Worm (Caenorhabditis elegans) whole organism, L4/young adult: ENCODE measurements around the gene iffb-1.

Experiments used
- W03F9.2 ChIP-seq: fragments of 150-350 bp; optimal IDR thresholded peaks from 2 replicates; lab custom pipeline; 2014; ENCODE audit warnings: missing biosample characterization, missing genetic modification characterization
- dao-5 ChIP-seq: sonication (generic microtip); optimal IDR thresholded peaks from 2 replicates; lab custom pipeline; 2016; ENCODE audit warnings: missing genotype, missing genetic modification characterization, moderate library complexity, missing compliant biosample characterization
- him-1 ChIP-seq: sonication (generic microtip); optimal IDR thresholded peaks from 2 replicates; lab custom pipeline; 2016; ENCODE audit warnings: missing genotype, missing genetic modification reagents, missing genetic modification characterization, missing compliant biosample characterization

iffb-1 gene

DNA sequence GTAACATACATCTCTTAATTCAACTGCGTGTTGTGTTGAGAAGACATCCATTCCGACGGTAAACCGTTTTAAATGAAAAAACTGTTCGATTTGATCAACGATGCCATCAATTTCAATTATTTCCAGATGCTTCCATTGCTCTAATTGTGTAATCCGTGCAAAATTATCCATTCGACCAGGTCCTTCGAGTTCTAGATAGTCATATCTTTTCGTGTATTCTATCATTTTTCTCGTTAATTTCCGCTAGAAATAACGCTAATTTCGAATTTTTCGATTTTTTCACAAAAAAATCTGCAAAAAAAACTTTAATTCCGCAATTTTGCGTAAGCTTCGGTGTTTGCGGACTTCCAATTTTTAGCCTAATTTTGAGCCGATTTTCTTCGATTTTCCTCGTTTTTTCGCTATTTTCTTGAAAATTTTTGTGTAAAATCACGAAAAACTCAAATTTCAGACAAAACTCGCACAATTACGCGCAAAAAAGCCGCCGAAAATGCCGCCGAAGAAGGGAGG, at the start of gene iffb-1, which contains the start of gene fbxa-66:
iffb-1 (plus strand) TSS at position 452 of the 510 bp plus-strand sequence.
fbxa-66 (minus strand) TSS at position 51 of the 510 bp plus-strand sequence.
- TF ChIP-seq W03F9.2 (tag; lab: Kevin White, UChicago) (no peak), dao-5 (no peak), him-1 (tag; lab: Kevin White, UChicago) (no peak)

DNA sequence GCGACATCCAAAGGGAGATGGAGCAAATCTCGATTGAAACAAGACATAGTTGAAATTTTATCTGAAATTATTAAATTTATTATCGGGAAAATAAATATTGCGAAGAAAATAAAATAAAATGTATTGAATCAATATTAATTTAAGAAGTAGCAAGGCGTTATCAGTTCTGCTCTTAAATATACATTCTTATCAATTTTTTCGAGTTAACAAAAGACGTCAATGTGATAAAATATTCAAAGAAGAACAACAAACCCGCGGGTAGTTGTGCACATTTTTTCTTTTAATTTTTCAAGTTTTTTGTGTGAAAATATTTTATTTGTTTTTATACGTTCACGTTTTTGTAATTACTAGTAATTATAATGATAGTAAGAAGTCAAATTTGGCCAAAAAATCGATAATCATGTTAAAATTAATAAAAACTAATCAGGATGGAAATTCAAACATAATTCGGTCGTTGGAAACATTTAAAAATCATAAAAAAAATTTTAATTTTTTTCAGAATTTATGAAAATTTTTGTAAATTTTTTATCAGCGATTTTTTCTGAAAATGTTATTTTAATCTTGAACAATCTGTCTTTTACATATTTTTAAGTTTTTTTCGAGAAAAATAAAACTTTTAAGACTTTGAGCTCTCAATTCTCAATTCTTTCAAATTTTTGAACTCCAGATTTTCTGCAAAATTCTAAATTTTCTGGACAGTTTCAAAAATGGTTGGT, 48.1 kb upstream of the iffb-1 start, which contains the start of gene fbxa-9:
fbxa-9 (plus strand) TSS at position 666 of the 716 bp plus-strand sequence.
- no peak for TF ChIP-seq W03F9.2 (tag; lab: Kevin White, UChicago)
- no peak for TF ChIP-seq him-1 (tag; lab: Kevin White, UChicago)
- no peak for TF ChIP-seq dao-5

DNA sequence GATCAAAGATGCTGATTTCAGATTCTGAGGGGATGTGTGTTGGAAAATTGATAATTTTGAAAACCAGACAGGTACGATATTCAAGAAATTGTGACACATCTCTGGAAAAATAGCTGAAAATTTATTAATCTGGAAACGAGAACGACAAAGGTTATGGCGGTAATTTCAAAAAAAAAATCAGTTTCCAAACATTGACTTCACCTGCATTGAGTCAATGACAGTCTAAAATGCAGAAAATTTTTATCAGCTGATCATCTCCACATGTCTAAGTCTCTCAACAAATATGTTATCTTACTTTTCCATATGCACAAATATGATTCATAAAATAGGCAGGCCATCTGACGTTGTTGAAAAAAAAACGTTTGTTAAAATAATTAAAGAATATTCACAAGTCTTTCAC, 42.2 kb upstream of the iffb-1 start, which contains the start of gene fbxa-48:
fbxa-48 (minus strand) TSS at position 101 of the 400 bp plus-strand sequence.
- TF ChIP-seq him-1 (tag; lab: Kevin White, UChicago) (no peak), dao-5 (no peak)

DNA sequence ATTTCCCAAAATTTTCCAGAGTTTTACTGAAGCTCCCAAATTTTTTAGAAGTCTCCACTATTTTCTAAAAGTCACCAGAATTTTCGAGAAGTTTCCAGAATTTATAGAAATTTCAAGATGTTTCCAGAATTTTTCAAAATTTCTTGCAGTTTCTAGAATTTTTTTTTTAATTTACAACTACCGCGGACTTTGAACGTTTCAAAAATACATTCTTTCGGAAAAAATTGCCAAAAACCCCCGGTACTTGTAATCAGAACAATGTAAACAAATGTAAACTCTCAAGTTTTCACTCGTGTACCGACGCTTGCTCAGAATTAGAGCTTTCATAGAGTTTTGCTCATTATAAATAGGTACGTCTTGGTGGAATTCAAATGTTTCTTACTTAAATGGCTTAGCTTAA, 41.5 kb upstream of the iffb-1 start, which contains the start of gene fbxa-39:
fbxa-39 (plus strand) TSS at position 301 of the 400 bp plus-strand sequence.
- TF ChIP-seq dao-5 (no peak), him-1 (tag; lab: Kevin White, UChicago) (no peak), W03F9.2 (tag; lab: Kevin White, UChicago) (no peak)

DNA sequence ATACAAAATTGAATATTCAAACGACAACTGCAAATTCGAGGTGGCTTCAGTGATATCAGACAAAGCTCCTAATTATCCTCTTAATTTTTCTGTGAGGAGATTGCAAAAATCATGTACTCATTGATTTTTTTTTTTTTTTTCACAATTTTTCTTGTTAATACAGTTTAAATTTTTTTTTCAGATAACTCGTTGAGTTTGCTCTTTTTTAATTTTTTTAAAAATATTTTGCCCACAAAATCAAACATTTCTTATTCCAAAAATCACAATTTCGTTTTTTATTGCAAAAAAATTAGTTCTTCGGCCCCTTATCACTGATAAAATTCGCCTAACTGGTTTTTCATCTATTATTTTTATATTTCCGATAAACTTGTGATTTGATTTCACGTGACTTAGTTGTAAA, 37.4 kb upstream of the iffb-1 start, which contains the start of gene Y54F10BM.21:
Y54F10BM.21 (plus strand) TSS at position 301 of the 400 bp plus-strand sequence.
- TF ChIP-seq W03F9.2 (tag; lab: Kevin White, UChicago) (no peak), him-1 (tag; lab: Kevin White, UChicago) (no peak), dao-5 (no peak)

DNA sequence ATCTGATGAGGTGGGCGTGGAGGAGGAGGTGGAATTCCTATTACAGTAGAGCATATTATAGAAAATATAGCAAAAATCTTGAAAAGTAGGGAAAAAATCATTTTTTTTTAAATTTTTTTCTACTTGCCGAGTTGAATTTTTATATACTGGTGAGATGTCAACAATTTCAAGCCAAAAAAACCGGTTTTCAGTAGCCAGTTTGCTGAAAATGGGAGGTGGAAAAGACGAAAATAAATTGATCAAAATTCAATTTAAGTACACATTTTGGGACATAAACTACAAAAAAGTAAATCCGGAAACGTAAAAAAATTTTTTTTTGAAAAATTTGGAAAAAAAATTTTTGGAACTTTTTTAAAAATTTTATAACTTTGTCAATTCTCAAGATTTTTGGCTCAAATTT, 34.8 kb upstream of the iffb-1 start, which contains the start of gene Y54F10BM.23:
Y54F10BM.23 (minus strand) TSS at position 101 of the 400 bp plus-strand sequence.
- no peak for TF ChIP-seq W03F9.2 (tag; lab: Kevin White, UChicago)
- no peak for TF ChIP-seq him-1 (tag; lab: Kevin White, UChicago)
- TF ChIP-seq dao-5: no peak

DNA sequence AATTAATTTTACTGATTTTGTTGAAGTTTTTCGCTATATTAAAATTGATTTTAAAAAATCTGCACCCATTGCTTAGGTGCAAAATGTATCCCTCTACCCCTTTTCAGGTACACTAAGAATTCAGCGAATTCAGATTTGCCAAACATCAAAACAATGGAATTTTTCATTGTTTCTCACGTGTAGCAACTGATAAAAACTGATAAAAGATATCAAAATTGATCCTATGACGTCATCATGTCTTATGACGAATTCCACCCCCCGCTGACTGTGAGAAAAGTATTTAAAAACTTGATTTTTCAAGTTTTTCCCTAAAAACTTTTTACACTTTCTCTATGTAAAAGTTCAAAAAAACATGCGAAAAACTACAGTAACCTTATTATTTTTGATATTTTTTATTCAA, 33.7 kb upstream of the iffb-1 start, which contains the start of gene Y54F10BM.22:
Y54F10BM.22 (plus strand) TSS at position 331 of the 400 bp plus-strand sequence.
- TF ChIP-seq W03F9.2 (tag; lab: Kevin White, UChicago) (no peak), dao-5 (no peak), him-1 (tag; lab: Kevin White, UChicago) (no peak)

DNA sequence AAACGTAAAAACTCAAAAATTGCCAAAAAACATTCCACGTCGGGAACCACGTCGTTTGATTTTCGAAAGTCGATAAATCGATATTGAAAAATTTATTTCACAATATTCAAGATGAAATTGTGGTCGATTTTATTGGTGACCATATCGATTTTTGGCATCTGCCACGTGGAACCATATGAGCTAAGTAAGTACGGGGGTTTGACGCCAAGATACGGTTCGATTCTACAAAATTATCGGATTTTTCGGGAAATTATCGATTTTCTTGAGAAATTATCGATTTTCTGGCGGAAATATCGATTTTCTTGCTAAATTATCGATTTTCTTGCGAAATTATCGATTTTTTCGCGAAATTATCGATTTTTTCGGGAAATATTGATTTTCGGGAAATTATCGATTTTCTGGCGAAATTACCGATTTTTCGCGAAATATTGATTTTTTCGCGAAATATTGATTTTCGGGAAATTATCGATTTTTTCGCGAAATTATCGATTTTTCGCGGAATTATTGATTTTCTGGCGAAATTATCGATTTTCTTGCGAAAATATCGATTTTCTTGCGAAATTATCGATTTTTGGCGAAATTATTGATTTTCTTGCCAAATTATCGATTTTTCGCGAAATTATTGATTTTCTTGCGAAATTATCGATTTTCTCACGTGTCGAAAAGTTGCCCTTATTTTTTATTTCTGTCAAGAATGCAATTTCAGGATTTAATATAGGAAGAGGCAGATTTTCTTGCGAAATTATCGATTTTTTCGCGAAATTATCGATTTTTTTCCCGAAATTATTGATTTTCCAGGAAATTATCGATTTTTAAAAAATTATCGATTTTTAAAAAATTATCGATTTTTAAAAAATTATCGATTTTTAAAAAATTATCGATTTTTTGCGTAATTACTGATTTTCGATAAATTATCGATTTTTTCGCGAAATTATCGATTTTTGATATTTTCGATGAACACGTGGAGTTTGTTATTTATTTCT, 32.0 kb upstream of the iffb-1 start, which contains the start of gene Y54F10BM.3:
Y54F10BM.3 (plus strand) TSS at position 51 of the 983 bp plus-strand sequence.
- no peak for TF ChIP-seq dao-5
- no peak for TF ChIP-seq him-1 (tag; lab: Kevin White, UChicago)
- no peak for TF ChIP-seq W03F9.2 (tag; lab: Kevin White, UChicago)

DNA sequence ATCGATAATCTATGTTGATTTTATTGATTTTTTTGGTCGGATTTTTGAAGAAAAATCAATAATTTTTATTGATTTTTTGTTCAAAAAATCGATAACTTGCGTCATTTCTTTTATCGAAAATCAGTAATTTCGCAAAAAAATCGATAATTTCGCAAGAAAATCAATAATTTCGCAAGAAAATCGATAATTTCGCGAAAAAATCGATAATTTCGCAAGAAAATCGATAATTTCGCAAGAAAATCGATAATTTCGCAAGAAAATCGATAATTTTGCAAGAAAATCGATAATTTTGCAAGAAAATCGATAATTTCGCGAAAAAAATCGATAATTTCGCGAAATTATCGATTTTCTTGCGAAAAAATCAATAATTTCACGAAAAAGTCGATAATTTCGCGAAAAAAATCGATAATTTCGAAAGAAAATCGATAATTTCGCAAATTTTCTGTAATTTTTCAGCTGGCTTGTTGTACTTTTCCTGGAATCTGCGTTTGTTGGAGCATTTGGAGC, 30.8 kb upstream of the iffb-1 start:
- TF ChIP-seq him-1 (tag; lab: Kevin White, UChicago) (no peak), W03F9.2 (tag; lab: Kevin White, UChicago) (no peak), dao-5 (no peak)

DNA sequence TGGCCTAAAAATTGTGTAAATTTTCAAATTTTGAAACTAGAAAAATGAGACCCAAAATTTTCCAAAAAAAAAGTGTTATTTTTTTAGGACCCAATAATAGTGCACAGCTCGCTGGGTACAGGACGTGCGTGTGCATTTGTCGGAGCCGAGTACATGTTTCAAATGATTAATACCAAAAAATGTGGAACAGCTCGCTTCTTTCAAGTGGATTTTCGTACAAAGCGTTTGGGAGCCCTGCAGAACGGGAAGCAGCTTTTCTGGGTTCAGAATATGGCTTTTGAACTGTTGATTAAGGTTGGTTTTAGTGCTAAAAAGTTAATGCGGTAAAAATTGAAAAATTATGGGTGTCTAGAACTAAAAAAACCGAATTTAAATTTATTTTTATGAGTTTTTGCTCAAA, 26.0 kb upstream of the iffb-1 start:
- TF ChIP-seq W03F9.2 (tag; lab: Kevin White, UChicago) (no peak), him-1 (tag; lab: Kevin White, UChicago) (no peak), dao-5 (no peak)

DNA sequence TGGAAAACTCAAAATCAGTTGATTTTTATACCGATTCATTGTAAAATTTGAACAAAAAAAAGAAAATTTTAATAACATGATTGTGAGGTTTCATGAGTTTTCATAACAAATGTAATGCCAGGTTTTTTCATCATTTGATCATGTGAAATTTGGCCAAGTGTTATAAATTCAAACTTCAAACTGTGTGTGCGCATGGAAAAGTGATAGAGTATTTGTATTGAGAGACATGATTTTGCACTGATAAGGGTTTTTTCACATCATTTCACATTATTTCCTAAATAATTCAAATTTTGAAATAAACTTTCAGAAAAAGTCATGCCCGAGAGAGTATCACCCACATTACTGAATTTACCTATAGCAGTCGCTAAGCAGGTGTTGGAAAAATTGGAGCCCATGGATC, 23.1 kb upstream of the iffb-1 start, which contains the start of gene fbxa-219:
fbxa-219 (plus strand) TSS at position 277 of the 400 bp plus-strand sequence.
- TF ChIP-seq dao-5 (no peak), him-1 (tag; lab: Kevin White, UChicago) (no peak), W03F9.2 (tag; lab: Kevin White, UChicago) (no peak)

DNA sequence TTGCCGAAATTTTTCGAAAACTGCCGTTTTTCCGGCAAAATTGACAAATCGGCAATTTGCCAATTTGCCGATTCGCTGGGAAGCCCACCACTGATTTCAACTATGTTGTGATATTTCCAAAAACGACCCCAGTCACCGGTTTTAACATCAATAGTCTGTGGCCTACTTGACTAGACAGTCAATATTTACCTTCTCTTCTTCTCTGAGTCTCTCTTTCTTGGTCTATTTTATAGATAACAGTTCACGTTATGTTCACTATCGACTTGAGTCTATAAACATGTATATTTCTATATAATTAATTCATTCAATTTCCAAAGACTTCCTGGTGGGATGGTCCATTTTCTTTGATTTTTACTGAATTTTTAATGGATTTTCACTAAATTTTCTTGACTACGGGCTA, 19.5 kb upstream of the iffb-1 start:
- no peak for TF ChIP-seq dao-5
- TF ChIP-seq W03F9.2 (tag; lab: Kevin White, UChicago): no peak
- no peak for TF ChIP-seq him-1 (tag; lab: Kevin White, UChicago)

DNA sequence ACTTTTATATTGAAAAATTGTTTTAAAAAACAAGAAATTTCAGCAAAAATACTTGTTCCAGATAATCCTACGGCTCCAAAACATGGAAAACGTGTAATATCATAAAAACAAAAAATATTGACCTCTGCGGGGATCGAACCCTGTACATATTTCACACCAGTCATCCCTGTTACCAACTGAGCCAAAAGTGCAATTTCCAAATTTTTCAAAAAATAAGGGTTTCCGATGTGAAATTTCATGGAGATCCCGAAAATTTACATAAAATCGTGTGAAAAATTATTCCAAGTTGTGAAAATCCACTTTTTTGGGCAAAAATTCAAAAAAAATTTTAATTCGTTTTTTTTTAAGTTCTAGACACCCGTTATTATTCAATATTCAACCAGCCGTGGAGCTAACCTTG, 10.1 kb upstream of the iffb-1 start:
- TF ChIP-seq him-1 (tag; lab: Kevin White, UChicago) (no peak), dao-5 (no peak), W03F9.2 (tag; lab: Kevin White, UChicago) (no peak)
